Worm (Caenorhabditis elegans) whole organism, L4 larva: ENCODE measurements around the gene idpb-5.

ENCODE experiments used
- D1046.2 ChIP-seq: fragments of 200-800 bp; sonication (Bioruptor generic); IDR thresholded peaks from 2 replicates; pipeline ENCODE4 v1.3.6; 2022; ENCODE audit warnings: missing genetic modification characterization, missing compliant biosample characterization
- F26F4.8 ChIP-seq: fragments of 200-800 bp; sonication (Bioruptor generic); conservative IDR thresholded peaks from 2 replicates; pipeline ENCODE4 v1.3.6; 2022; ENCODE audit warnings: missing genetic modification characterization, missing compliant biosample characterization
- F37D6.2 ChIP-seq: sonication (generic microtip); optimal IDR thresholded peaks from 2 replicates; lab custom pipeline; 2016; ENCODE audit warnings: mild to moderate bottlenecking, missing genetic modification characterization, missing compliant biosample characterization
- R02D3.7 ChIP-seq: fragments of 150-350 bp; sonication (generic microtip); optimal IDR thresholded peaks from 3 replicates; lab custom pipeline; 2014; ENCODE audit warnings: missing biosample characterization, missing genetic modification characterization
- Y105C5A.15 ChIP-seq: fragments of 200-800 bp; sonication (Bioruptor generic); IDR thresholded peaks from 2 replicates; pipeline ENCODE4 v1.3.6; 2022; ENCODE audit warnings: missing genetic modification characterization, missing compliant biosample characterization
- Y48G9A.11 ChIP-seq: fragments of 200-800 bp; sonication (Bioruptor generic); IDR thresholded peaks from 2 replicates; pipeline ENCODE4 v1.3.6; 2022; ENCODE audit warnings: missing genetic modification reagents, missing genetic modification characterization, missing compliant biosample characterization
- ama-1 ChIP-seq: fragments of 150-350 bp; optimal IDR thresholded peaks from 2 replicates; lab custom pipeline; 2014; ENCODE audit warnings: inconsistent platforms, mixed read lengths
- ceh-32 ChIP-seq: sonication (generic microtip); optimal IDR thresholded peaks from 2 replicates; lab custom pipeline; 2016; ENCODE audit warnings: mild to moderate bottlenecking, missing genetic modification characterization, missing compliant biosample characterization; ENCODE audit not compliant: poor library complexity
- ceh-44 ChIP-seq: fragments of 200-800 bp; sonication (Bioruptor generic); IDR thresholded peaks from 2 replicates; pipeline ENCODE4 v1.3.6; 2022; ENCODE audit warnings: missing genetic modification reagents, missing genetic modification characterization, missing compliant biosample characterization
- ces-1 ChIP-seq: fragments of 150-350 bp; sonication (generic microtip); optimal IDR thresholded peaks from 4 replicates; lab custom pipeline; 2014; ENCODE audit warnings: missing biosample characterization, missing genetic modification reagents, missing genetic modification characterization
- dmd-9 ChIP-seq: fragments of 200-800 bp; sonication (Bioruptor generic); IDR thresholded peaks from 2 replicates; pipeline ENCODE4 v1.3.6; 2022; ENCODE audit warnings: missing genetic modification reagents, missing genetic modification characterization, missing compliant biosample characterization
- duxl-1 ChIP-seq: sonication (generic microtip); optimal IDR thresholded peaks from 2 replicates; lab custom pipeline; 2016; ENCODE audit warnings: mild to moderate bottlenecking, missing genetic modification characterization, moderate library complexity, missing compliant biosample characterization; ENCODE audit not compliant: poor library complexity
- dve-1 ChIP-seq: sonication (generic microtip); optimal IDR thresholded peaks from 2 replicates; lab custom pipeline; 2017; ENCODE audit warnings: antibody characterized with exemption, mild to moderate bottlenecking, missing genetic modification characterization, missing compliant biosample characterization; ENCODE audit not compliant: insufficient read depth
- egl-43 ChIP-seq: fragments of 200-800 bp; sonication (Bioruptor generic); IDR thresholded peaks from 2 replicates; pipeline ENCODE4 v1.3.6; 2022; ENCODE audit warnings: missing genetic modification reagents, missing genetic modification characterization, missing compliant biosample characterization
- fkh-10 ChIP-seq: fragments of 150-350 bp; optimal IDR thresholded peaks from 2 replicates; lab custom pipeline; 2014; ENCODE audit warnings: missing biosample characterization, missing genetic modification reagents, missing genetic modification characterization
- hlh-11 ChIP-seq: fragments of 200-800 bp; sonication (Bioruptor generic); optimal IDR thresholded peaks from 2 replicates; lab custom pipeline; 2018; ENCODE audit warnings: mild to moderate bottlenecking, missing genetic modification characterization, missing compliant biosample characterization
- hlh-30 ChIP-seq: sonication (generic microtip); optimal IDR thresholded peaks from 2 replicates; lab custom pipeline; 2017; ENCODE audit warnings: antibody characterized with exemption, mild to moderate bottlenecking, missing genetic modification characterization, missing compliant biosample characterization; ENCODE audit not compliant: insufficient read depth
- hmg-1.1 ChIP-seq: fragments of 200-800 bp; sonication (Bioruptor generic); IDR thresholded peaks from 2 replicates; pipeline ENCODE4 v1.3.6; 2022; ENCODE audit warnings: missing genetic modification reagents, missing genetic modification characterization, missing compliant biosample characterization
- lin-15B ChIP-seq: fragments of 150-350 bp; sonication (generic microtip); optimal IDR thresholded peaks from 3 replicates; lab custom pipeline; 2014; ENCODE audit warnings: missing biosample characterization, missing genetic modification characterization
- lin-29 ChIP-seq: fragments of 200-800 bp; sonication (Bioruptor generic); IDR thresholded peaks from 2 replicates; pipeline ENCODE4 v1.3.6; 2022; ENCODE audit warnings: missing genetic modification reagents, missing genetic modification characterization, missing compliant biosample characterization
- lir-3 ChIP-seq: sonication (generic microtip); optimal IDR thresholded peaks from 2 replicates; lab custom pipeline; 2016; ENCODE audit warnings: mild to moderate bottlenecking, missing genetic modification characterization, missing compliant biosample characterization
- lsy-2 ChIP-seq, 2 experiments: fragments of 150-350 bp in 1 of 2; sonication (generic microtip) in 1 of 2; optimal IDR thresholded peaks; 2 replicates each; lab custom pipeline; 2014 to 2017; ENCODE audit warnings: missing biosample characterization in 2 of 2, missing genetic modification characterization in 2 of 2
- madf-9 ChIP-seq: fragments of 200-800 bp; sonication (Bioruptor generic); conservative IDR thresholded peaks from 2 replicates; pipeline ENCODE4 v1.3.6; 2022; ENCODE audit warnings: missing genetic modification reagents, missing genetic modification characterization, missing compliant biosample characterization
- mdl-1 ChIP-seq, 2 experiments: fragments of 150-350 bp in 1 of 2; sonication (generic microtip) in 1 of 2; optimal IDR thresholded peaks; 2 replicates each; lab custom pipeline; 2014 to 2017; ENCODE audit warnings: missing biosample characterization in 2 of 2, missing genetic modification characterization in 2 of 2
- mxl-3 ChIP-seq: fragments of 200-800 bp; sonication (Bioruptor generic); optimal IDR thresholded peaks from 2 replicates; lab custom pipeline; 2018; ENCODE audit warnings: mild to moderate bottlenecking, missing genetic modification characterization, missing compliant biosample characterization
- nhr-11 ChIP-seq: fragments of 150-350 bp; optimal IDR thresholded peaks from 2 replicates; lab custom pipeline; 2014; ENCODE audit warnings: missing biosample characterization, missing genetic modification characterization
- nhr-28 ChIP-seq: fragments of 150-350 bp; optimal IDR thresholded peaks from 2 replicates; lab custom pipeline; 2014; ENCODE audit warnings: missing biosample characterization, missing genetic modification characterization
- nhr-48 ChIP-seq: sonication (generic microtip); optimal IDR thresholded peaks from 2 replicates; lab custom pipeline; 2016; ENCODE audit warnings: mild to moderate bottlenecking, missing genetic modification characterization, missing compliant biosample characterization
- php-3 ChIP-seq: fragments of 200-800 bp; sonication (Bioruptor generic); IDR thresholded peaks from 2 replicates; pipeline ENCODE4 v1.3.6; 2022; ENCODE audit warnings: missing genetic modification reagents, missing genetic modification characterization, missing compliant biosample characterization
- pqm-1 ChIP-seq: sonication (generic microtip); optimal IDR thresholded peaks from 2 replicates; lab custom pipeline; 2017; ENCODE audit warnings: missing biosample characterization, missing genetic modification characterization
- saeg-2 ChIP-seq: fragments of 200-800 bp; sonication (Bioruptor generic); IDR thresholded peaks from 2 replicates; pipeline ENCODE4 v1.3.6; 2022; ENCODE audit warnings: missing genetic modification reagents, missing genetic modification characterization, missing compliant biosample characterization
- spr-3 ChIP-seq: fragments of 200-800 bp; sonication (Bioruptor generic); optimal IDR thresholded peaks from 2 replicates; lab custom pipeline; 2018; ENCODE audit warnings: mild to moderate bottlenecking, missing genetic modification characterization, missing compliant biosample characterization
- tra-1 ChIP-seq: fragments of 200-800 bp; sonication (Bioruptor generic); IDR thresholded peaks from 2 replicates; pipeline ENCODE4 v1.3.6; 2022; ENCODE audit warnings: missing genetic modification reagents, missing genetic modification characterization, missing compliant biosample characterization
- unc-130 ChIP-seq: sonication (generic microtip); optimal IDR thresholded peaks from 2 replicates; lab custom pipeline; 2016; ENCODE audit warnings: missing genetic modification reagents, missing genetic modification characterization, missing compliant biosample characterization
- unc-62 ChIP-seq, 3 experiments: fragments of 150-350 bp in 1 of 3; sonication (generic microtip); optimal IDR thresholded peaks in 2 of 3; peaks in 1 of 3; 1 replicate in 1 of 3; 2 replicates in 2 of 3; lab custom pipeline; 2014 to 2017; ENCODE audit warnings: missing biosample characterization in 3 of 3, missing genetic modification characterization in 3 of 3, missing genetic modification reagents in 3 of 3, missing genotype in 1 of 3
- zfp-2 ChIP-seq: sonication (generic microtip); optimal IDR thresholded peaks from 2 replicates; lab custom pipeline; 2016; ENCODE audit warnings: mild to moderate bottlenecking, missing genetic modification characterization, missing compliant biosample characterization
- zip-2 ChIP-seq: fragments of 150-350 bp; optimal IDR thresholded peaks from 2 replicates; lab custom pipeline; 2014; ENCODE audit warnings: missing biosample characterization, missing genetic modification characterization

idpb-5 gene

ce11 chrV:11796343-11796742 lies 43.0 kb upstream of the idpb-5 start:
- peak in 1 of 2 experiments; percentile 30 for TF ChIP-seq mdl-1 (tag; optimal IDR thresholded peaks at IDR 0.05; lab: Kevin White, UChicago)
- peak; percentile 11 for TF ChIP-seq nhr-28
- no peak for TF ChIP-seq dve-1 (tag; lab: Kevin White, UChicago)
- TF ChIP-seq hlh-30 (tag; lab: Kevin White, UChicago): peak; percentile 17
- TF ChIP-seq mxl-3 (GFP tag; lab: Kevin White, UChicago): peak; percentile 29
- peak in 1 of 2 experiments; percentile 98 for TF ChIP-seq unc-62 (GFP tag; optimal IDR thresholded peaks at IDR 0.05 in 1 of 2; lab: Kevin White, UChicago)
- no peak for TF ChIP-seq unc-62 (tag; optimal IDR thresholded peaks at IDR 0.05; lab: Kevin White, UChicago)
- peak in 1 of 2 experiments; percentile 6 for TF ChIP-seq lsy-2 (tag; optimal IDR thresholded peaks at IDR 0.05; lab: Kevin White, UChicago)
- TF ChIP-seq F26F4.8 (GFP tag; lab: Robert Waterston, UW): no peak
- TF ChIP-seq tra-1: 0 out of 2 replicates have a peak, but pooled peaks have one; percentile 14
- no peak for TF ChIP-seq dmd-9
- TF ChIP-seq hlh-11 (tag; lab: Kevin White, UChicago): peak; percentile 18

ce11 chrV:11797272-11797855 lies 42.0 kb upstream of the idpb-5 start:
- TF ChIP-seq Y48G9A.11 (GFP tag; lab: Robert Waterston, UW): no peak
- no peak for TF ChIP-seq fkh-10
- TF ChIP-seq nhr-48: no peak
- no peak for TF ChIP-seq egl-43 (GFP tag; lab: Robert Waterston, UW)
- TF ChIP-seq lin-29 (GFP tag; lab: Robert Waterston, UW): no peak
- TF ChIP-seq zfp-2 (tag; lab: Kevin White, UChicago): no peak
- no peak for TF ChIP-seq F26F4.8 (GFP tag; lab: Robert Waterston, UW)
- no peak for TF ChIP-seq F37D6.2 (tag; lab: Kevin White, UChicago)
- no peak for TF ChIP-seq spr-3 (GFP tag; lab: Kevin White, UChicago)
- TF ChIP-seq mxl-3 (GFP tag; lab: Kevin White, UChicago): peak; percentile 70
- peak; percentile 25 for TF ChIP-seq hlh-30 (tag; lab: Kevin White, UChicago)
- no peak for TF ChIP-seq php-3
- TF ChIP-seq madf-9 (GFP tag; lab: Robert Waterston, UW): no peak
- TF ChIP-seq hlh-11 (tag; lab: Kevin White, UChicago): peak; percentile 12
- no peak for TF ChIP-seq zip-2 (tag; lab: Kevin White, UChicago)
- TF ChIP-seq nhr-11 (tag; lab: Kevin White, UChicago): no peak
- TF ChIP-seq R02D3.7 (tag; lab: Kevin White, UChicago): no peak
- TF ChIP-seq ces-1 (GFP tag; lab: Kevin White, UChicago): no peak
- TF ChIP-seq nhr-28: no peak
- no peak for TF ChIP-seq ama-1
- TF ChIP-seq lir-3 (tag; lab: Kevin White, UChicago): no peak
- no peak for TF ChIP-seq ceh-44 (GFP tag; lab: Robert Waterston, UW)
- no peak for TF ChIP-seq unc-130 (GFP tag; lab: Kevin White, UChicago)
- TF ChIP-seq duxl-1 (tag; lab: Kevin White, UChicago): no peak
- no peak for TF ChIP-seq lin-15B (tag; lab: Kevin White, UChicago)
- no peak for TF ChIP-seq hmg-1.1

- TF ChIP-seq D1046.2 (no peak), Y105C5A.15 (GFP tag; lab: Robert Waterston, UW) (no peak), duxl-1 (tag; lab: Kevin White, UChicago) (no peak), hlh-30 (tag; lab: Kevin White, UChicago) (peak; percentile 63), pqm-1 (tag; lab: Kevin White, UChicago) (no peak), ceh-32 (tag; lab: Kevin White, UChicago) (no peak), saeg-2 (GFP tag; lab: Robert Waterston, UW) (no peak)
These were observed 41.0 kb upstream of the idpb-5 start for ce11 chrV:11798320-11798719.
